Worm (Caenorhabditis elegans) whole organism, L1 larva: ENCODE results near the gene hex-2.
A peak's percentile ranks its signal among the peaks of the same experiment; 100 is the strongest.

Experiments used
- Y116A8C.19 ChIP-seq: sonication (generic microtip); optimal IDR thresholded peaks from 2 replicates; lab custom pipeline; 2016; ENCODE audit warnings: missing compliant biosample characterization, missing genetic modification characterization, borderline replicate concordance
- blmp-1 ChIP-seq: fragments of 150-350 bp; optimal IDR thresholded peaks from 2 replicates; lab custom pipeline; 2014; ENCODE audit warnings: missing biosample characterization, missing genetic modification characterization
- ceh-8 ChIP-seq: fragments of 200-800 bp; sonication (Bioruptor generic); optimal IDR thresholded peaks from 2 replicates; lab custom pipeline; 2018; ENCODE audit warnings: mild to moderate bottlenecking, missing genetic modification characterization, moderate library complexity, missing compliant biosample characterization
- ceh-82 ChIP-seq, 3 experiments: fragments of 150-350 bp in 1 of 3; sonication (generic microtip) in 2 of 3; optimal IDR thresholded peaks; 2 replicates each; lab custom pipeline; 2014 to 2017; ENCODE audit warnings: missing biosample characterization in 3 of 3, missing genetic modification characterization in 3 of 3
- ceh-90 ChIP-seq: sonication (generic microtip); optimal IDR thresholded peaks from 2 replicates; lab custom pipeline; 2016; ENCODE audit warnings: missing genetic modification characterization, missing compliant biosample characterization
- ces-1 ChIP-seq: fragments of 150-350 bp; optimal IDR thresholded peaks from 2 replicates; lab custom pipeline; 2014; ENCODE audit warnings: missing biosample characterization, missing genetic modification reagents, missing genetic modification characterization
- dpl-1 ChIP-seq, 3 experiments: fragments of 150-350 bp in 2 of 3; sonication (generic microtip) in 1 of 3; optimal IDR thresholded peaks; 2 replicates each; lab custom pipeline; 2014 to 2017; ENCODE audit warnings: missing biosample characterization in 3 of 3, missing genetic modification characterization in 3 of 3, missing genetic modification reagents in 3 of 3
- dsc-1 ChIP-seq: sonication (generic microtip); optimal IDR thresholded peaks from 2 replicates; lab custom pipeline; 2016; ENCODE audit warnings: mild to moderate bottlenecking, missing genetic modification characterization, missing compliant biosample characterization
- efl-1 ChIP-seq, 4 experiments: fragments of 150-350 bp; optimal IDR thresholded peaks in 3 of 4; peaks in 1 of 4; 1 replicate in 1 of 4; 2 replicates in 3 of 4; lab custom pipeline; 2014; ENCODE audit warnings: missing biosample characterization in 2 of 4, missing genetic modification characterization in 2 of 4, missing genetic modification reagents in 2 of 4
- elt-2 ChIP-seq: sonication (generic microtip); optimal IDR thresholded peaks from 2 replicates; lab custom pipeline; 2016; ENCODE audit warnings: missing genetic modification characterization, mild to moderate bottlenecking, inconsistent platforms, missing compliant biosample characterization, missing genetic modification reagents
- elt-3 ChIP-seq, 6 experiments: fragments of 150-350 bp in 1 of 6; sonication (generic microtip); optimal IDR thresholded peaks; 2 replicates each; lab custom pipeline; 2017 to 2018; ENCODE audit warnings: missing biosample characterization in 6 of 6, missing genetic modification characterization in 6 of 6, inconsistent platforms in 1 of 6
- grh-1 ChIP-seq: fragments of 200-800 bp; sonication (Bioruptor generic); IDR thresholded peaks from 2 replicates; pipeline ENCODE4 v1.3.6; 2022; ENCODE audit warnings: missing genetic modification reagents, missing genetic modification characterization, missing compliant biosample characterization
- hpl-2 ChIP-seq: fragments of 150-350 bp; optimal IDR thresholded peaks from 2 replicates; lab custom pipeline; 2014; ENCODE audit warnings: missing biosample characterization, missing genetic modification reagents, missing genetic modification characterization
- lin-13 ChIP-seq: fragments of 150-350 bp; optimal IDR thresholded peaks from 2 replicates; lab custom pipeline; 2014; ENCODE audit warnings: missing biosample characterization, missing genetic modification reagents, missing genetic modification characterization
- lin-14 ChIP-seq: fragments of 200-800 bp; sonication (Bioruptor generic); optimal IDR thresholded peaks from 2 replicates; lab custom pipeline; 2018; ENCODE audit warnings: mild to moderate bottlenecking, missing genetic modification characterization, moderate library complexity, missing compliant biosample characterization
- lin-15B ChIP-seq: fragments of 150-350 bp; sonication (generic microtip); optimal IDR thresholded peaks from 3 replicates; lab custom pipeline; 2014; ENCODE audit warnings: missing biosample characterization, missing genetic modification characterization
- lin-35 ChIP-seq, 2 experiments: fragments of 150-350 bp; optimal IDR thresholded peaks; 2 replicates each; lab custom pipeline; 2014; ENCODE audit warnings: missing biosample characterization in 2 of 2, missing genetic modification characterization in 2 of 2, missing genetic modification reagents in 2 of 2
- lin-39 ChIP-seq: fragments of 150-350 bp; optimal IDR thresholded peaks from 2 replicates; lab custom pipeline; 2014; ENCODE audit warnings: missing biosample characterization, missing genetic modification reagents, missing genetic modification characterization
- lsy-2 ChIP-seq, 2 experiments: fragments of 150-350 bp; optimal IDR thresholded peaks; 2 replicates each; lab custom pipeline; 2014; ENCODE audit warnings: missing biosample characterization in 2 of 2, missing genetic modification characterization in 2 of 2
- mep-1 ChIP-seq: fragments of 150-350 bp; optimal IDR thresholded peaks from 2 replicates; lab custom pipeline; 2014; ENCODE audit warnings: missing biosample characterization, missing genetic modification characterization
- nhr-11 ChIP-seq: fragments of 150-350 bp; optimal IDR thresholded peaks from 2 replicates; lab custom pipeline; 2014; ENCODE audit warnings: missing biosample characterization, missing genetic modification characterization
- nhr-12 ChIP-seq: sonication (generic microtip); optimal IDR thresholded peaks from 2 replicates; lab custom pipeline; 2017; ENCODE audit warnings: missing biosample characterization, missing genetic modification characterization
- nhr-19 ChIP-seq: fragments of 200-800 bp; sonication (Bioruptor generic); conservative IDR thresholded peaks from 2 replicates; pipeline ENCODE4 v1.3.6; 2022; ENCODE audit warnings: missing genetic modification characterization, missing compliant biosample characterization
- nhr-20 ChIP-seq: sonication (generic microtip); optimal IDR thresholded peaks from 2 replicates; lab custom pipeline; 2016; ENCODE audit warnings: mild to moderate bottlenecking, missing genetic modification characterization, missing compliant biosample characterization
- nhr-71 ChIP-seq: sonication (generic microtip); optimal IDR thresholded peaks from 2 replicates; lab custom pipeline; 2016; ENCODE audit warnings: mild to moderate bottlenecking, missing genetic modification characterization, moderate library complexity, missing compliant biosample characterization
- nhr-76 ChIP-seq: sonication (generic microtip); optimal IDR thresholded peaks from 2 replicates; lab custom pipeline; 2017; ENCODE audit warnings: missing biosample characterization, missing genetic modification characterization
- nhr-84 ChIP-seq: sonication (generic microtip); optimal IDR thresholded peaks from 2 replicates; lab custom pipeline; 2017; ENCODE audit warnings: missing biosample characterization, missing genetic modification characterization
- pax-3 ChIP-seq: fragments of 200-800 bp; sonication (Bioruptor generic); optimal IDR thresholded peaks from 2 replicates; lab custom pipeline; 2018; ENCODE audit warnings: mild to moderate bottlenecking, missing genetic modification characterization, moderate library complexity, missing compliant biosample characterization
- sox-4 ChIP-seq: sonication (generic microtip); optimal IDR thresholded peaks from 2 replicates; lab custom pipeline; 2016; ENCODE audit warnings: missing genetic modification characterization, missing compliant biosample characterization
- swsn-7 ChIP-seq: sonication (generic microtip); optimal IDR thresholded peaks from 2 replicates; lab custom pipeline; 2016; ENCODE audit warnings: missing genetic modification characterization, missing compliant biosample characterization
- tbx-2 ChIP-seq: sonication (generic microtip); optimal IDR thresholded peaks from 2 replicates; lab custom pipeline; 2016; ENCODE audit warnings: missing genetic modification characterization, missing compliant biosample characterization
- unc-98 ChIP-seq: fragments of 200-800 bp; sonication (Bioruptor generic); IDR thresholded peaks from 2 replicates; pipeline ENCODE4 v1.3.6; 2022; ENCODE audit warnings: missing genetic modification characterization, missing compliant biosample characterization
- ztf-11 ChIP-seq, 2 experiments: sonication (generic microtip); optimal IDR thresholded peaks; 2 replicates each; lab custom pipeline; 2016 to 2017; ENCODE audit warnings: missing genetic modification characterization in 2 of 2, missing biosample characterization in 1 of 2, missing compliant biosample characterization in 1 of 2

hex-2 gene

DNA sequence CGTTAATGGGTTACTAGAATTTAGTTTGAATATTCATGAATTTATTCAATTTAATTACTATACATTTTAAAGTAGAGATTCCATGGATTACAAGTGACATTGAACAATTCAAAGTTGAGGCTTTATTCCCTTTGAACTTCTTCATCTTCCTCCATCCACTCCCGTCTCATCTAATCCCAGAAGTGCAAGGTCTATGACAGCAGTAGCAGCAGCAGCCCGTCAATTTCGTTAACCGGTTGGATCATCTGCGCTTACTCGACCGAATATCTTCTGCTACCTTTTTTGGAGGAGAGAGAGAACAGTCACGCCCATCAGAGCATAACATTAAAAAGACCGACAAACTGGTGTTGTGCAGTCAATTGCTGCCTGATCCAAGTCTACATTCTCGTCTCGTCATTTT lies 36.9 kb upstream of the hex-2 start, which contains the start of gene M03E7.2:
Gene M03E7.2 (plus strand): TSS at position 301 of the 400 bp plus-strand sequence.
- TF ChIP-seq pax-3 (tag; lab: Kevin White, UChicago) (no peak), tbx-2 (tag; lab: Kevin White, UChicago) (no peak), nhr-84 (tag; lab: Kevin White, UChicago) (no peak), lin-39 (tag; lab: Kevin White, UChicago) (no peak), efl-1 (optimal IDR thresholded peaks at IDR 0.05; lab: Kevin White, UChicago) (no peak), efl-1 (GFP tag; optimal IDR thresholded peaks at IDR 0.05 in 1 of 2; lab: Kevin White, UChicago) (peak in 1 of 2 experiments; percentile 83)

DNA sequence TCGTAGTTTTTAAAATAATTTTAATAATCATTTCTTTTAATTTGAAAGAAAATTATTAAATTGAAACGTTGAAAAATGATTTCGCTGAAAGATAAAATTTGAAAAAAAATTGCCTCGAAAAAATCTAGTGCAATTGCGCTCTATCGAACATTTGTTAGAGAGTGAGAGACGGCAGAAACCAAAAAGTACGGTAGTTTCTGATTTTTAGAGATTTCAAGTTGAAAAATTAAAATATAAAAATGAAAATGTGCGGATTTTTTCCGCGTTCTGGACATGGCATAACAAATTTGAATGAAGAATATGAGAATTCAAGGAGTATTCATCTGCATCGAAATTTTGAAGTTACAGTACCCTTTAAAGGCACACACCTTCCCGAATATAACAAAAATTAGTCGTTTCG lies 34.9 kb upstream of the hex-2 start:
- TF ChIP-seq ceh-82 (tag; optimal IDR thresholded peaks at IDR 0.05; lab: Kevin White, UChicago) (no peak), ceh-90 (tag; lab: Kevin White, UChicago) (no peak), efl-1 (optimal IDR thresholded peaks at IDR 0.05; lab: Kevin White, UChicago) (peak; percentile 25 to 45), efl-1 (GFP tag; optimal IDR thresholded peaks at IDR 0.05 in 1 of 2; lab: Kevin White, UChicago) (peak; percentile 30 to 69), lin-13 (GFP tag; lab: Kevin White, UChicago) (no peak), nhr-20 (tag; lab: Kevin White, UChicago) (no peak), nhr-76 (no peak), dpl-1 (GFP tag; optimal IDR thresholded peaks at IDR 0.05; lab: Kevin White, UChicago) (peak in 1 of 3 experiments; percentile 61), swsn-7 (tag; lab: Kevin White, UChicago) (no peak), dsc-1 (no peak), ztf-11 (tag; optimal IDR thresholded peaks at IDR 0.05; lab: Kevin White, UChicago) (no peak), lin-35 (GFP tag; optimal IDR thresholded peaks at IDR 0.05; lab: Kevin White, UChicago) (peak in 1 of 2 experiments; percentile 53), nhr-11 (no peak), nhr-71 (tag; lab: Kevin White, UChicago) (no peak), lin-14 (GFP tag; lab: Kevin White, UChicago) (no peak), nhr-19 (GFP tag; lab: Robert Waterston, UW) (no peak), mep-1 (tag; lab: Kevin White, UChicago) (peak; percentile 23), elt-2 (no peak), Y116A8C.19 (tag; lab: Kevin White, UChicago) (no peak), lsy-2 (tag; optimal IDR thresholded peaks at IDR 0.05; lab: Kevin White, UChicago) (peak in 1 of 2 experiments; percentile 79)

DNA sequence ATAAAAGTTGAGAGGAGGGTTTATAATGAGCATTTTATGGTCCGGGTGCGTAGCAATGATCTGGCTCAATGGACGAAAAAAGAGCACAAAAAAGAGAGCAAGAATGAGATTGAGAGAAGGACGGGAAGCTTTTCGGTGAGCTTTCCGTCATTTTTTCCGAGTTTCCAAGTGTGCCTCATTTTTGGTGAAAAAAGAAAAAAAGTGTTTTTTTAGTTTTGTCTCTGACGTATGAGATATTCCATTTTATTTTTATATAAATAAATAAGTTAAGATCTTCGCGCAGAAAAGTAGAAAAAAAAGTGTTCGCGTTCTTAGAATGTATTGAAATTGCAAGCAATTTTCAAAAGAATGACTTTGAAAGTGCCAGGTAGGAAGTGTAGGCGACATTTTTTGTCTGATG lies 34.2 kb upstream of the hex-2 start, which contains the start of gene memb-2:
Gene memb-2 (minus strand): TSS at position 101 of the 400 bp plus-strand sequence.
- TF ChIP-seq nhr-76, result no peak
- TF ChIP-seq dpl-1 (GFP tag; optimal IDR thresholded peaks at IDR 0.05; lab: Kevin White, UChicago), result no peak
- no peak for TF ChIP-seq ces-1 (GFP tag; lab: Kevin White, UChicago)
- TF ChIP-seq hpl-2 (GFP tag; lab: Kevin White, UChicago), result no peak
- no peak for TF ChIP-seq grh-1 (GFP tag; lab: Robert Waterston, UW)
- no peak for TF ChIP-seq elt-3 (tag; optimal IDR thresholded peaks at IDR 0.05; lab: Kevin White, UChicago)
- TF ChIP-seq lin-15B (tag; lab: Kevin White, UChicago), result no peak
- TF ChIP-seq unc-98 (GFP tag; lab: Robert Waterston, UW), result no peak
- TF ChIP-seq, all 84 proteins: peak for 0

DNA sequence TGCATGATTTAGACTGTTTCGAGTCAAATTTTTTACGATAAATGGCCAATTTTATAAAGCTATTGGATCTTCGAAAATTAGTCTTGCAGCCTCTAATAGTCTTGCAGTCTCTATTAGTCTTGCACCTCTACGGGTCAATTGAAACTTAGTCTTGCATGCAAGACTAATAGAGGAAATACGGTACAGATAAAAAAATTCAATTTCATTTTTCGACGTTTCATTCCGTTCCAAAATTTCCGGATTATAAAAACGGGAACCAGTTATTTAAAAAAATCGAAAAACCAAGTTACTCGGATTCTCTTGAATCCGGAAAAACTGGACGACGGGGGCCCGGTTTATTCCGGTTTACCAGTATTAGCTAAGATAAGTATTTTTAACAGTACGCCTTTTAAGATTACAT lies 32.9 kb upstream of the hex-2 start, which contains the start of gene M03E7.1:
Gene M03E7.1 (plus strand): TSS at position 301 of the 400 bp plus-strand sequence.
- TF ChIP-seq nhr-12 (tag; lab: Kevin White, UChicago) (no peak), ceh-8 (GFP tag; lab: Kevin White, UChicago) (no peak)

DNA sequence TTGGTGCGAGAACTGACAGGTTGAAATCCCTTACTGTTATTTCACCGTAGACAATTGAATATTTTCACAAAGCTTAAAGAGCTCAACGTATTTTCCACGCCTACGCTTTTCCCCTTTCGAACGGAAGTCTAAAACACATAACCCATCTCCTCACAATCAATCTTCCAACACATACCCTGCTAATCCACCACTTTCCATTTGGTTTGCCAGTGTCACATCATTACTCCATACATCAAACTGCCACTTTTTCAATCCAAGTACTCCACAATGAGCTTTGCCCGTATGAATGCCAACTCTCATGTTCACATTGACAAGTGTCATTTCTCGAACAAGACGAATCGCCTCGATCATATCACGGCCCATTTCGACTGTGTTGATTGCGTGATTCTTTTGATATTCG lies 26.2 kb upstream of the hex-2 start:
- no peak for TF ChIP-seq blmp-1 (tag; lab: Kevin White, UChicago)
- TF ChIP-seq dpl-1 (GFP tag; optimal IDR thresholded peaks at IDR 0.05; lab: Kevin White, UChicago), result no peak
- TF ChIP-seq sox-4 (tag; lab: Kevin White, UChicago), result no peak
